Fruit fly (Drosophila melanogaster) Kc167 (cell line): ENCODE measurements around the gene CG7148.

Experiments
- Myc ChIP-seq: fragments of >200 bp; optimal IDR thresholded peaks from 2 replicates; lab custom pipeline; 2017; ENCODE audit warnings: missing external identifiers
- Sin3A ChIP-seq: fragments of >200 bp; optimal IDR thresholded peaks from 2 replicates; lab custom pipeline; 2018; ENCODE audit warnings: missing external identifiers
- psq ChIP-seq: fragments of >200 bp; optimal IDR thresholded peaks from 2 replicates; lab custom pipeline; 2017; ENCODE audit warnings: missing external identifiers

DNA sequence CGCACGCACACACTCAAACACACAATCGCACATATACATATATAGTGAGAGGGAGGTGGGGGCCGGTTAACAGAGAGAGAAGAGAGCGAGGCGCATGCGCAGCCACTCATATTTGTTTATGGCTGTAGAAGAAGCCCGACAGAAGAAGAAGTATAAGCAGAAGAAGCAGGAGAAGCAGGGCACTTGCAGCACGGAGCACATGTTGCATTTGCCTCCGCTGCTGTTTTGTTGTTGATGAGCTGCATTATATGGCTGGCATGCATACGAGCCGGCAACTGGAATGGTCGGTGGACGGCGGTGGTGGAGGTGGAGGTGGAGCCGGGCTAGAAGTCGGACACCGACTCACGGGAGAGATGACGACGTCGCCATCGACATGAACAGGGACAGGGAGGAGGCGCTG is 31.6 kb downstream of the CG7148 start:
- TF ChIP-seq psq (lab: Kevin White, UChicago) (no peak), Myc (lab: Kevin White, UChicago) (no peak), Sin3A (no peak)
